Fruit fly (Drosophila melanogaster) whole organism: Measurements from ENCODE around the gene Nepl3.

Experiments
- CG8478 ChIP-seq: fragments of >200 bp; optimal IDR thresholded peaks from 2 replicates; lab custom pipeline; 2018; ENCODE audit warnings: inconsistent platforms
- Dll ChIP-seq: fragments of >200 bp; optimal IDR thresholded peaks from 2 replicates; lab custom pipeline; 2017
- EcR ChIP-seq, 2 experiments: fragments of >200 bp; optimal IDR thresholded peaks; 2 replicates each; lab custom pipeline; 2017; ENCODE audit warnings: missing biosample characterization in 2 of 2, missing genetic modification characterization in 2 of 2, missing genetic modification reagents in 2 of 2
- pan ChIP-seq: fragments of >200 bp; optimal IDR thresholded peaks from 2 replicates; lab custom pipeline; 2017
- psq ChIP-seq: fragments of >200 bp; optimal IDR thresholded peaks from 2 replicates; lab custom pipeline; 2017
- usp ChIP-seq: fragments of >200 bp; optimal IDR thresholded peaks from 2 replicates; lab custom pipeline; 2017; ENCODE audit warnings: missing biosample characterization, missing genetic modification characterization, mixed read lengths

The Nepl3 gene

DNA sequence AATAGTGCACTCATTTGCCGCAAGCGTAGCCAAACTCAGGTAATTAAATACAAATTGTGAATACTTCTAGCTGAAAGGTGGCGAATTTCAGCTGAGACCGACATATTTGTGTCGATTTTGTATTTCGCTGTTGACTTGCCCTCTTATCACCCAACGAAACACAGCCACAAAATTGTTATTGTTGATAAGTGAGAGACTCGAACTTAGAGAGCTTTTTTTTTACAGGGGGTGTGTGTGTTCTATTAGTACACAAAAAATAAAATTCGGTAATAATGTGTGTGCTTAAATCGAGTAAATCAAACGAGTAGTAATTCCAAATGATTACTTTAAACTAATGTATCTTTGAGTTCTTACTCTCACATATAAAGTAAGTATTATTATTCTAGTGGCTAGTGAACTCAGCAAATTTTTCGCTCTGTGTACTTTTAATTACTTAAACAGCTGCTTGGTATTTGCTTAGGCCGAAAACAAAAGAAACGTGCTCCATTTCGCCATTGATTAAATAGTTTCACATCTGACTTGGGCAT is 3.0 kb upstream of the Nepl3 start:
- TF ChIP-seq CG8478 (lab: Kevin White, UChicago) = no peak

DNA sequence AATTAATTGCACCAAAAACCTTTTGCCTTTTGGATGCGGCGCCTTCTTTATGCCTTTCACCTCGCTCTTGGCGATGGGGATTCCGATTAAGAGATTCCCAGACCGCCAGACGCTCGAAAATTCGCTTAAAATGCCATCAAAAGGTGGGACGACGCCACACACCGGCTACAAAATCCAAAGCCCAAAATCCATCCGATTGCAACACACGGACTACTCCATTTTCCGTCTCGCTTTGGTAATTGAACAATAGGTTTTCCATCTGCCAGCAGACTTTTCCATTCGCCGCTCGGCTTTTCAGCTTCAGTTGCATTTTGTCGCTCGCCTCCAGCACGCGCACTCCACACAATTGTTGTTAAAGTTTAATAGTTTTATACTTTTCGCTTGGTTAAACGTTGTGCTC is 2.5 kb upstream of the Nepl3 start, which contains the start of gene qtc:
TSS of gene qtc (plus strand) at position 301 of the 400 bp plus-strand sequence.
- TF ChIP-seq pan (lab: Kevin White, UChicago) (no peak), psq (lab: Kevin White, UChicago) (no peak), EcR (GFP tag; optimal IDR thresholded peaks at IDR 0.05; lab: Kevin White, UChicago) (no peak), CG8478 (lab: Kevin White, UChicago) (no peak), usp (GFP tag; lab: Kevin White, UChicago) (no peak), Dll (lab: Kevin White, UChicago) (no peak)

DNA sequence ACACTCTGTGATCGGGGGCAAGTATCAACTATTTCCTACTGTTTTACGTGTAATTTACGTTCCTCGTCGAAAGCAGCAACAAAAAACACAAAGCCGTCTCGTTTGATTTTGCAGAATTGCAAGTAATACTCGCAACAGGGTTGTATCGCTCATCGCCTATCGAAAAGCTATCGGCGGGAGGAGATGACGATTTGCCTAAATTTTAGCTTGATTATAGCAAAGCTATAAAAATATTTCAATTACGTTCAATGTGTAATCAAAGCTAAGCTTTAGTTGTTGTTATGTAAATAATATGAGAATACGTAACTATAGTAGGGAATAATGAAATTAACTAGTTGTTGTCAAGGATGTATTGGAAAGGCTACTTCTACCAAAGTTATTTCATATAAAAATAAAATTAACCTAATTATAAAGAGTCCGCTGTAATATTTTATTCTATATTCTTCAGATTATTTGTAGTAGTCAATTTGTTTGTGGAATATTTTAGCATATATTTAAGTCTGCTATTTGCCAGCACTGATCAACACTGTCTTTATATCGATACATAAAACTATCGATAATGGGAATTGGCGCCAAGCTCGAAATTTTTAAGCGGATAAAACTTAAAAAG is 1.7 kb upstream of the Nepl3 start, which contains the start of gene Rpn11:
TSS of gene Rpn11 (minus strand) at position 146 of the 610 bp plus-strand sequence.
- TF ChIP-seq usp (GFP tag; lab: Kevin White, UChicago) (no peak), Dll (lab: Kevin White, UChicago) (no peak), CG8478 (lab: Kevin White, UChicago) (no peak), psq (lab: Kevin White, UChicago) (no peak), pan (lab: Kevin White, UChicago) (no peak), EcR (GFP tag; optimal IDR thresholded peaks at IDR 0.05; lab: Kevin White, UChicago) (no peak)

DNA sequence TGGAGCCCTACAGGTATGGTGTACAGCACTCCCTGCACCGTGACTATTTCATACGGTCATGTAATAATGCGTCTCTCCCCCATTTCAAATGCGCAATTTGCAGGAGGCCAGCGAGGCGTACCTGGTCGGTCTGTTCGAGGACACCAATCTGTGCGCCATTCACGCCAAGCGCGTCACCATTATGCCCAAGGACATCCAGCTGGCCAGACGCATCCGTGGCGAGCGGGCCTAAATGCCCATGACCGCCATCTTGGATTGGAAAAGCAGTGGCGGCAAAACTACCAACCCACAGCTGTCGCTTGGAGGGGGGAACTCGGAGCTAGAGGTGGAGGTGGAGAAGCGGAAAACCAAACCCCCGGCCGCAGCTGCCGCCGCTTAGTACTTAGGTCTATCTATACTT is 2.5 kb downstream of the Nepl3 start:
- TF ChIP-seq CG8478 (lab: Kevin White, UChicago) (no peak), EcR (GFP tag; optimal IDR thresholded peaks at IDR 0.05; lab: Kevin White, UChicago) (no peak), pan (lab: Kevin White, UChicago) (no peak), Dll (lab: Kevin White, UChicago) (no peak), usp (GFP tag; lab: Kevin White, UChicago) (no peak), psq (lab: Kevin White, UChicago) (no peak)

DNA sequence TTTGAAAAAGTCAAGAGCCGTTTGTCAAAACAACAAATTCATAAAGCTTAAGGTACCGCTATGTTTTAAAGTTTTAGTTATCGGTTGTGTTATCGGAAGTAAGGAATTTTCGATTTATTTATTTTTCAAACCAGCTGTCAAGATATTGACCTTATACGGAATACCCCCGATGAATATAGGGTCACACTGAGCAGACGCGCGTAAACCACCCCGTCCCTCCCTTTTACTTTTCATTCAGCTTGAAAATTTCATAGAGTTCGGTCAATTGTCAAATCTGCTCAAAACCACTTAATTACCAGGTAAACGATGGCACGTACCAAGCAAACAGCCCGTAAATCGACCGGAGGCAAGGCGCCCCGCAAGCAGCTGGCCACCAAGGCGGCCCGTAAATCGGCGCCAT is 3.1 kb downstream of the Nepl3 start, which contains the start of the genes CG14036 and His3.3A:
TSS of gene CG14036 (minus strand) at position 64 of the 400 bp plus-strand sequence.
TSS of gene His3.3A (plus strand) at position 106 of the 400 bp plus-strand sequence.
- TF ChIP-seq CG8478 (lab: Kevin White, UChicago) (no peak), Dll (lab: Kevin White, UChicago) (no peak), usp (GFP tag; lab: Kevin White, UChicago) (no peak), pan (lab: Kevin White, UChicago) (no peak), EcR (GFP tag; optimal IDR thresholded peaks at IDR 0.05; lab: Kevin White, UChicago) (no peak), psq (lab: Kevin White, UChicago) (no peak)

DNA sequence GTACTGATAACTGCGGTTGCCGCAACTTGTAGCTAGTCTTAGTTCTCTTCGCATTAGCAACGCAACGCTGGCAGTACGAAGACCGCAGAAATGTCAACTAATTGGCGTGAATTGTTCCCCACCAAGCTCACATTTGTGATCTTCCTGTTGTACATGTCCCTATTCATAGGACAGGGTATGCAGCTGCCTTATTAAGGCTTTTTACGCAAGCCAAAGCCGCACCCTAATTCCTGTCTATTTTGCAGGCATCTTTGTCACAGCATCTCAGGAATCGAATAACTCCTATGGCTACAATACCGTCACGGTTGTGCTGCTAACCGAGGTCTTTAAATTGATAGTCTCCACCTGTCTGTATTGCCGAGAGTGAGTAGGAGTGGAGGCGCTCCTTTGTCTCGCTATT is 5.1 kb downstream of the Nepl3 start, which contains the start of gene eIF3h:
TSS of gene eIF3h (minus strand) at position 101 of the 400 bp plus-strand sequence.
- no peak for TF ChIP-seq Dll (lab: Kevin White, UChicago)
- no peak for TF ChIP-seq CG8478 (lab: Kevin White, UChicago)
- TF ChIP-seq EcR (GFP tag; optimal IDR thresholded peaks at IDR 0.05; lab: Kevin White, UChicago) = no peak
- TF ChIP-seq psq (lab: Kevin White, UChicago) = no peak
- no peak for TF ChIP-seq usp (GFP tag; lab: Kevin White, UChicago)
- no peak for TF ChIP-seq pan (lab: Kevin White, UChicago)

DNA sequence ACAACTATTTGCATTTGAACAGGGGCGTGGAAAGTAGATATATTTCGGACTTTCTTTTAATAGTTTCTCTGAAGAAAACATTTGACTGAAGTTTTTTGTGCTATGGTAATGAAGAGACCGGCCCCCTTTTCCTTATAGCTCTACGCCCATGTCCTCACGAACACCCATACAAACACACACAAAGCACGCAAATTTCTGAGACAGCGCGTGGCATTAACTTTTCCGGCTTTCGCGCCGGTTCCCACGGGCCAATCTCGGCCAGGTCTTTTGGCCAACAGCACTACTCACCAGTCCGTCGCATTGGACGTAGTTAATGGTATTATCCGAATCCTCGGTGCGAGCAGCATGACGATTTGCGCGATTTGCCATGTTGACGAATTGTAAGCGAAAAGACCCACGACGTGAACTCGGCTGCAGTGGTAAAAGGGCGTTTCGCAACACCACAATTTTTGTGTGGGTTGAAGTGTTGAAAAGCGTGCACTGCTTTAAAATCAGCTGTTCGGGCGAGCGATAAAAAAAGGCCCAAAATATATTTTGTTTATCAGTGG is 5.6 kb downstream of the Nepl3 start, which contains the start of gene senju:
TSS of gene senju (plus strand) at position 477 of the 548 bp plus-strand sequence.
- TF ChIP-seq pan (lab: Kevin White, UChicago) (no peak), EcR (GFP tag; optimal IDR thresholded peaks at IDR 0.05; lab: Kevin White, UChicago) (no peak), Dll (lab: Kevin White, UChicago) (no peak), CG8478 (lab: Kevin White, UChicago) (no peak), usp (GFP tag; lab: Kevin White, UChicago) (no peak), psq (lab: Kevin White, UChicago) (no peak)

DNA sequence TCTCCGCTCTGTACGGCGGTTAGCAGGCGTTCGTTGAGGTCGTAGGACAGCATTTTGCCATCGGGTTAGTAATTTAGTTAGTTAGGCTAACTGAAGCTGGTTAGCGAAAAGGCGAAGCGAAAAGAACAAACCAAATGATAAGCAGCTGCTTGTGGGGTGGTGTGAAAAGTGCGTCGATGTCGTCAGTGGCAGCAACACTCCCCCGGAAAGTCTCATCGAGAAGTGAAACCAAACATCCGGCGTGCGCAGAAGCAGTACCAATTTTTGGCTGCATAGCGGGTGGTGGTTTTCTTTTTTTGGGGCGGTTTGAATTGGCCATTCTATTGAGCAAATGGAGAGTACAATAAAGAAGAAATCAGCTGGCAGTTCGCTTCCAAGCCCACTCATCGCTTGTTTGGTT is 7.2 kb downstream of the Nepl3 start, which contains the start of gene CG9121:
TSS of gene CG9121 (minus strand) at position 238 of the 400 bp plus-strand sequence.
- TF ChIP-seq pan (lab: Kevin White, UChicago) (no peak), EcR (GFP tag; optimal IDR thresholded peaks at IDR 0.05; lab: Kevin White, UChicago) (no peak), CG8478 (lab: Kevin White, UChicago) (no peak), Dll (lab: Kevin White, UChicago) (no peak), usp (GFP tag; lab: Kevin White, UChicago) (no peak), psq (lab: Kevin White, UChicago) (no peak)

DNA sequence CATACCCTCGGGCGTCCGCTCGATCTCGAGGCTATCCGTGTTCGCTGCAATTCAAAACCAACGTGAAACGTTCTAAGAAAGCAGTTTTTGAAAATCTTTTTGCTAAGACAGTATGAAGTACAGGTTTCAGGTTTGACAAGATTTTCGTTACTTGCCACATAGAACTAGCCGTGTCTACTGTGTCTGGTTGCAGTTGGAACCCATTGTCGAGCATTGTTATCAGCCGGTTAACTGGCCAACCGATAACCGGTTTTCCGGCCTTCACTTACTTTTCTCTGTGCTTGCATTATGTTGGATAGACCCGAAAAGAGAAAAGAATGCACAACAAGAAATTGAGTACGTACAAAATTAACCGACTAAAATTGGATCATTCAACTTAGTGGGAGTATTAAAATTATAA is 8.1 kb downstream of the Nepl3 start:
- TF ChIP-seq psq (lab: Kevin White, UChicago) = no peak
- TF ChIP-seq Dll (lab: Kevin White, UChicago) = no peak
- no peak for TF ChIP-seq pan (lab: Kevin White, UChicago)
- no peak for TF ChIP-seq CG8478 (lab: Kevin White, UChicago)
- no peak for TF ChIP-seq usp (GFP tag; lab: Kevin White, UChicago)
- no peak for TF ChIP-seq EcR (GFP tag; optimal IDR thresholded peaks at IDR 0.05; lab: Kevin White, UChicago)

DNA sequence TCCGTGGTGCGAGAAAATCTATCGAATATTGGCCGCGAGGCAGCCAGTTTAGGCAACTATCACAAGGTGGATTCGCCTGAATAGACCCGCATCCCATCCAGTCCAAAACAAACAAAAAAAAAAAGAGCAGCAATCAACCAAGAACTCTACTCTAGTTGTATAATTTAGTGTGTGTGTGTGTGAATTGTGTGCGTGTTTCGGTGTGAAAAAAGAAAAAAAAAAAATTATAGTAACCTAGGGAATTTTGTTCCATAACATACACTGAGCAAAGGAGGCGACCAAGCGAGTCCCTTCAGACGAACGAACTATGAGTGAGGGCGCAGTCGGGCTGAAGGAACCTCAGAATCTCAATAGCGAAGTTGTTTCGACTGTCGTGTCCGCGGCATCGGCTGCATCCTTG is 11.8 kb downstream of the Nepl3 start:
- no peak for TF ChIP-seq usp (GFP tag; lab: Kevin White, UChicago)

DNA sequence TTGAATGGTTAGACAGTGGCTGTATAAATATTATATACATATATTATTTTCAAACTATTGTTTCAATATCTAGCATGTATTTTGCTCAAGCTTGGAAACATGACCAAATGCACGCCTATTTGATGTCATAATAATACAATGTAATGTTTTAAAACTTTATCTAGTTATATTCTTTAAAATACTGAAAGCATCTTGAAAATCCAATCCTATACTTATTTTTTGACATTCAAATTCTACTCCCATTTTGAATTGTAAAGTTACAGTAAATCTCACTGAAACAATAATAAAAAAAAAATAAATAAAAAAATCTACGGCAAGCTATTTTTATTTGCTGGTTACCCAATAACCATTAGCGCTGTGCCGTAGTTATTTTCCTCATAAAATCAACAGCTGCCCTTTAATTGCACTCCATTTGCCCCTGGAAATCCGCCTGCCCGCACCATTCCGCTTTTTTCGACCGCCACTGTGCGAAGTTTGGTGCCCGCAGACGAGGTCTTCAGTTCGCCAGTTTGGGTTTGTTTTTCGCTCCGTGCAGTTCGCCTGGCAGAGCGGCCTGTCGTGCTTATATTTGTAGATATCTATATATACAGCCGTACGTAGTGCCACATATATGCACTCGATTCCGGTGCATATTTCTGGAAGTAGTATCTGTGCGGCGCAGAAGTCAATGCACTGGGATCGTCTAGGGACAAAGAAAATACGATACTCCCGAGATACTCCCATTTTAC is 13.0 kb downstream of the Nepl3 start:
- TF ChIP-seq pan (lab: Kevin White, UChicago) = no peak
- no peak for TF ChIP-seq Dll (lab: Kevin White, UChicago)
- TF ChIP-seq EcR (GFP tag; optimal IDR thresholded peaks at IDR 0.05; lab: Kevin White, UChicago) = no peak
- TF ChIP-seq CG8478 (lab: Kevin White, UChicago) = no peak
- no peak for TF ChIP-seq psq (lab: Kevin White, UChicago)
- no peak for TF ChIP-seq usp (GFP tag; lab: Kevin White, UChicago)
